Worm (Caenorhabditis elegans): ENCODE data around the gene C27A2.7.

DNA sequence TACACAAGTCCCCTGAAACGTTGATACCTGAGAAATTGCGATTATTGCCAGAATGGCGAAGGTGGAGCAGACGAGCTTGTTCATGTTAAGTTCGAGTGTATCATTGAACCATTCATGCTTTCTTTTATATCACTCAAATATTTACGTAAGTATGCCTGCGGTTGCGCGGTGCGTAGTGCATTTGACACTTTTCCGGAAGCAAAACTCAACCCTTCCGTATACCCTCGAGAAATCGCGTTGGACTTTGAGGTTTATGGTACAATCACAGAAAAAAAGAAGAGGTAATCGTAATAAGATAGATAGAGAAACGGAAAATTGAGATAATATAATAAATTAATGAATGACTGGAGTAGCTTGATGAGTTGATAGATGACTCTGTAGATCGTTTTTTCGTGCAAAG, 1.6 kb downstream of the C27A2.7 start, which contains the start of gene idpb-2:
- no peak for TF ChIP-seq elt-1 (tag; optimal IDR thresholded peaks at IDR 0.05; ENCODE audit: borderline replicate concordance, insufficient read depth)
- TF ChIP-seq pha-4 (tag; optimal IDR thresholded peaks at IDR 0.05), result no peak
- TF ChIP-seq mls-2 (tag; optimal IDR thresholded peaks at IDR 0.05), result no peak
- TF ChIP-seq unc-62 (GFP tag; optimal IDR thresholded peaks at IDR 0.05), result no peak
- no peak for TF ChIP-seq zip-8 (tag; optimal IDR thresholded peaks at IDR 0.05)
- TF ChIP-seq ceh-83 (GFP tag; optimal IDR thresholded peaks at IDR 0.05), result no peak
- no peak for TF ChIP-seq nhr-12 (tag; optimal IDR thresholded peaks at IDR 0.05)
- no peak for TF ChIP-seq ceh-43 (GFP tag; optimal IDR thresholded peaks at IDR 0.05)
- TF ChIP-seq ztf-11 (tag; optimal IDR thresholded peaks at IDR 0.05), result no peak
- no peak for TF ChIP-seq blmp-1 (tag; optimal IDR thresholded peaks at IDR 0.05)
- TF ChIP-seq lsy-2 (tag; optimal IDR thresholded peaks at IDR 0.05), result no peak
- no peak for TF ChIP-seq mab-5 (tag; optimal IDR thresholded peaks at IDR 0.05)
- no peak for TF ChIP-seq unc-39 (tag; optimal IDR thresholded peaks at IDR 0.05)
